Fruit fly (Drosophila melanogaster): Measurements from ENCODE around the gene APP-BP1.

APP-BP1 gene

dm6 chr3L:11136349-11136748 is 38.1 kb downstream of the APP-BP1 start:
- no peak for TF ChIP-seq Dll (optimal IDR thresholded peaks at IDR 0.05)
- no peak for TF ChIP-seq pan (optimal IDR thresholded peaks at IDR 0.05)
- no peak for TF ChIP-seq usp (GFP tag; optimal IDR thresholded peaks at IDR 0.05)
- TF ChIP-seq EcR (GFP tag; optimal IDR thresholded peaks at IDR 0.05) = no peak
- no peak for TF ChIP-seq psq (optimal IDR thresholded peaks at IDR 0.05)
- no peak for TF ChIP-seq CG8478 (optimal IDR thresholded peaks at IDR 0.05)

- TF ChIP-seq pan (optimal IDR thresholded peaks at IDR 0.05) (no peak), usp (GFP tag; optimal IDR thresholded peaks at IDR 0.05) (no peak), psq (optimal IDR thresholded peaks at IDR 0.05) (no peak), EcR (GFP tag; optimal IDR thresholded peaks at IDR 0.05) (no peak), CG8478 (optimal IDR thresholded peaks at IDR 0.05) (no peak), Dll (optimal IDR thresholded peaks at IDR 0.05) (no peak)
Measured at dm6 chr3L:11138862-11139261, 40.6 kb downstream of the APP-BP1 start.

- no peak for TF ChIP-seq CG8478 (optimal IDR thresholded peaks at IDR 0.05)
- no peak for TF ChIP-seq psq (optimal IDR thresholded peaks at IDR 0.05)
- TF ChIP-seq pan (optimal IDR thresholded peaks at IDR 0.05) = no peak
- TF ChIP-seq usp (GFP tag; optimal IDR thresholded peaks at IDR 0.05) = no peak
- TF ChIP-seq EcR (GFP tag; optimal IDR thresholded peaks at IDR 0.05) = no peak
- no peak for TF ChIP-seq Dll (optimal IDR thresholded peaks at IDR 0.05)
Measured at dm6 chr3L:11145065-11145464, 46.9 kb downstream of the APP-BP1 start.

dm6 chr3L:11147675-11148074 is 49.5 kb downstream of the APP-BP1 start:
- TF ChIP-seq pan (optimal IDR thresholded peaks at IDR 0.05) (no peak), psq (optimal IDR thresholded peaks at IDR 0.05) (no peak), EcR (GFP tag; optimal IDR thresholded peaks at IDR 0.05) (no peak), CG8478 (optimal IDR thresholded peaks at IDR 0.05) (no peak), usp (GFP tag; optimal IDR thresholded peaks at IDR 0.05) (no peak), Dll (optimal IDR thresholded peaks at IDR 0.05) (no peak)

dm6 chr3L:11148478-11149251 is 50.5 kb downstream of the APP-BP1 start:
- TF ChIP-seq CG8478 (optimal IDR thresholded peaks at IDR 0.05) = no peak
- TF ChIP-seq EcR (GFP tag; optimal IDR thresholded peaks at IDR 0.05) = no peak
- no peak for TF ChIP-seq pan (optimal IDR thresholded peaks at IDR 0.05)
- no peak for TF ChIP-seq psq (optimal IDR thresholded peaks at IDR 0.05)
- no peak for TF ChIP-seq Dll (optimal IDR thresholded peaks at IDR 0.05)
